Fruit fly (Drosophila melanogaster) whole organism, embryonic: ENCODE data around the gene nanos.

Experiments used
- Adf1 ChIP-seq: fragments of 200-800 bp; sonication (Bioruptor generic); IDR thresholded peaks from 2 replicates; pipeline ENCODE4 v1.3.6; 2022; ENCODE audit warnings: missing biosample characterization, missing genetic modification characterization
- Atf6 ChIP-seq: fragments of 200-800 bp; sonication (Bioruptor generic); IDR thresholded peaks from 2 replicates; pipeline ENCODE4 v1.3.6; 2022; ENCODE audit warnings: missing biosample characterization, missing genetic modification characterization
- BEAF-32 ChIP-seq: fragments of 200-800 bp; sonication (Bioruptor generic); optimal IDR thresholded peaks from 3 replicates; lab custom pipeline; 2017; ENCODE audit warnings: missing biosample characterization, missing genetic modification characterization, mild to moderate bottlenecking, moderate library complexity, missing genetic modification reagents
- CG10543 ChIP-seq: fragments of 200-800 bp; sonication (Bioruptor generic); optimal IDR thresholded peaks from 3 replicates; lab custom pipeline; 2017; ENCODE audit warnings: missing biosample characterization, mild to moderate bottlenecking, missing genetic modification characterization, moderate library complexity
- CG13123 ChIP-seq: fragments of 200-800 bp; sonication (Bioruptor generic); optimal IDR thresholded peaks from 2 replicates; lab custom pipeline; 2016; ENCODE audit warnings: missing biosample characterization, missing genetic modification characterization
- CG15073 ChIP-seq: fragments of 200-800 bp; sonication (Bioruptor generic); optimal IDR thresholded peaks from 2 replicates; lab custom pipeline; 2016; ENCODE audit warnings: missing biosample characterization, missing genetic modification characterization
- CG1647 ChIP-seq: fragments of 200-800 bp; sonication (Bioruptor generic); optimal IDR thresholded peaks from 3 replicates; lab custom pipeline; 2016; ENCODE audit warnings: missing biosample characterization, missing genetic modification characterization
- CG17328 ChIP-seq: fragments of 200-800 bp; sonication (Bioruptor generic); IDR thresholded peaks from 2 replicates; pipeline ENCODE4 v1.3.6; 2022; ENCODE audit warnings: missing biosample characterization, missing genetic modification characterization
- CG1792 ChIP-seq: fragments of 200-800 bp; sonication (Bioruptor generic); optimal IDR thresholded peaks from 2 replicates; lab custom pipeline; 2016; ENCODE audit warnings: missing biosample characterization, missing genetic modification characterization
- CG18262 ChIP-seq: fragments of 200-800 bp; optimal IDR thresholded peaks from 3 replicates; lab custom pipeline; 2019; ENCODE audit warnings: missing biosample characterization, mild to moderate bottlenecking, missing genetic modification characterization, moderate library complexity
- CG18764 ChIP-seq: fragments of 200-800 bp; sonication (Bioruptor generic); optimal IDR thresholded peaks from 3 replicates; lab custom pipeline; 2016; ENCODE audit warnings: missing biosample characterization, missing genetic modification characterization
- CG30020 ChIP-seq: fragments of 200-800 bp; optimal IDR thresholded peaks from 2 replicates; lab custom pipeline; 2019; ENCODE audit warnings: missing biosample characterization, mild to moderate bottlenecking, missing genetic modification characterization, moderate library complexity
- CG3407 ChIP-seq: fragments of 200-800 bp; sonication (Bioruptor generic); optimal IDR thresholded peaks from 2 replicates; lab custom pipeline; 2018; ENCODE audit warnings: missing biosample characterization, mild to moderate bottlenecking, missing genetic modification characterization
- CG34422 ChIP-seq: fragments of 200-800 bp; sonication (Bioruptor generic); IDR thresholded peaks from 3 replicates; pipeline ENCODE4 v1.3.6; 2022; ENCODE audit warnings: missing biosample characterization, missing genetic modification characterization
- CG3838 ChIP-seq: fragments of 200-800 bp; sonication (Bioruptor generic); optimal IDR thresholded peaks from 3 replicates; lab custom pipeline; 2016; ENCODE audit warnings: missing biosample characterization, missing genetic modification characterization
- CG3847 ChIP-seq: fragments of 200-800 bp; sonication (Bioruptor generic); IDR thresholded peaks from 2 replicates; pipeline ENCODE4 v1.3.6; 2022; ENCODE audit warnings: missing biosample characterization, missing genetic modification characterization
- CG4707 ChIP-seq: fragments of 200-800 bp; sonication (Bioruptor generic); optimal IDR thresholded peaks from 2 replicates; lab custom pipeline; 2018; ENCODE audit warnings: missing biosample characterization, mild to moderate bottlenecking, missing genetic modification characterization, moderate library complexity
- CG7987 ChIP-seq: fragments of 200-800 bp; sonication (Bioruptor generic); optimal IDR thresholded peaks from 2 replicates; lab custom pipeline; 2018; ENCODE audit warnings: missing biosample characterization, mild to moderate bottlenecking, missing genetic modification characterization, moderate library complexity
- CG9817 ChIP-seq: fragments of 200-800 bp; sonication (Bioruptor generic); optimal IDR thresholded peaks from 2 replicates; lab custom pipeline; 2018; ENCODE audit warnings: missing biosample characterization, mild to moderate bottlenecking, missing genetic modification characterization, moderate library complexity
- CG9932 ChIP-seq: fragments of 200-800 bp; sonication (Bioruptor generic); IDR thresholded peaks from 2 replicates; pipeline ENCODE4 v1.3.6; 2022; ENCODE audit warnings: missing biosample characterization, missing genetic modification characterization
- CrebB ChIP-seq: fragments of 200-800 bp; sonication (Bioruptor generic); optimal IDR thresholded peaks from 3 replicates; lab custom pipeline; 2018; ENCODE audit warnings: missing biosample characterization, mild to moderate bottlenecking, missing genetic modification characterization
- Deaf1 ChIP-seq: fragments of 200-800 bp; optimal IDR thresholded peaks from 3 replicates; lab custom pipeline; 2019; ENCODE audit warnings: missing biosample characterization, mild to moderate bottlenecking, missing genetic modification characterization, moderate library complexity
- E2f2 ChIP-seq: fragments of 200-800 bp; sonication (Bioruptor generic); IDR thresholded peaks from 2 replicates; pipeline ENCODE4 v1.3.6; 2022; ENCODE audit warnings: missing biosample characterization, missing genetic modification characterization
- NfI ChIP-seq: fragments of 200-800 bp; sonication (Bioruptor generic); optimal IDR thresholded peaks from 3 replicates; lab custom pipeline; 2018; ENCODE audit warnings: missing biosample characterization, mild to moderate bottlenecking, missing genetic modification characterization, moderate library complexity
- ara ChIP-seq: fragments of 200-800 bp; sonication (Bioruptor generic); IDR thresholded peaks from 2 replicates; pipeline ENCODE4 v1.3.6; 2022; ENCODE audit warnings: missing biosample characterization, missing genetic modification characterization
- corto ChIP-seq: fragments of 200-800 bp; sonication (Bioruptor generic); optimal IDR thresholded peaks from 2 replicates; lab custom pipeline; 2016; ENCODE audit warnings: missing biosample characterization, mild to moderate bottlenecking, missing genetic modification characterization, moderate library complexity
- crol ChIP-seq: fragments of 200-800 bp; sonication (Bioruptor generic); IDR thresholded peaks from 2 replicates; pipeline ENCODE4 v1.3.6; 2022; ENCODE audit warnings: missing biosample characterization, missing genetic modification characterization
- exex ChIP-seq: fragments of 200-800 bp; sonication (Bioruptor generic); optimal IDR thresholded peaks from 4 replicates; lab custom pipeline; 2018; ENCODE audit warnings: missing biosample characterization, mild to moderate bottlenecking, missing genetic modification characterization, moderate library complexity
- grau ChIP-seq: fragments of 200-800 bp; optimal IDR thresholded peaks from 3 replicates; lab custom pipeline; 2019; ENCODE audit warnings: missing biosample characterization, mild to moderate bottlenecking, missing genetic modification characterization, moderate library complexity
- gsb ChIP-seq: fragments of 200-800 bp; sonication (Bioruptor generic); IDR thresholded peaks from 2 replicates; pipeline ENCODE4 v1.3.6; 2022; ENCODE audit warnings: missing biosample characterization, missing genetic modification characterization
- hbn ChIP-seq: fragments of 200-800 bp; sonication (Bioruptor generic); IDR thresholded peaks from 2 replicates; pipeline ENCODE4 v1.3.6; 2022; ENCODE audit warnings: missing biosample characterization, missing genetic modification characterization; ENCODE audit not compliant: partially characterized antibody
- klu ChIP-seq: fragments of 200-800 bp; sonication (Bioruptor generic); IDR thresholded peaks from 2 replicates; pipeline ENCODE4 v1.3.6; 2022; ENCODE audit warnings: missing biosample characterization, missing genetic modification characterization
- lov ChIP-seq, 2 experiments: fragments of 200-800 bp in 1 of 2; fragments of >200 bp in 1 of 2; sonication (Bioruptor generic) in 1 of 2; IDR thresholded peaks in 1 of 2; optimal IDR thresholded peaks in 1 of 2; 2 replicates in 1 of 2; 3 replicates in 1 of 2; pipeline versions ENCODE4 v1.3.6 to Lab custom; 2017 to 2022; ENCODE audit warnings: missing biosample characterization in 1 of 2, missing genetic modification characterization in 1 of 2
- mam ChIP-seq: fragments of 200-800 bp; sonication (Bioruptor generic); optimal IDR thresholded peaks from 3 replicates; lab custom pipeline; 2016; ENCODE audit warnings: missing biosample characterization, missing genetic modification characterization
- nom ChIP-seq: fragments of 200-800 bp; sonication (Bioruptor generic); optimal IDR thresholded peaks from 2 replicates; lab custom pipeline; 2017; ENCODE audit warnings: missing biosample characterization, missing genetic modification characterization, mild to moderate bottlenecking, moderate library complexity, missing genetic modification reagents
- oc ChIP-seq: fragments of 200-800 bp; sonication (Bioruptor generic); optimal IDR thresholded peaks from 2 replicates; lab custom pipeline; 2018; ENCODE audit warnings: missing biosample characterization, mild to moderate bottlenecking, missing genetic modification characterization, moderate library complexity
- onecut ChIP-seq: fragments of 200-800 bp; sonication (Bioruptor generic); IDR thresholded peaks from 2 replicates; pipeline ENCODE4 v1.3.6; 2022; ENCODE audit warnings: missing biosample characterization, missing genetic modification characterization
- sima ChIP-seq: fragments of 200-800 bp; sonication (Bioruptor generic); optimal IDR thresholded peaks from 2 replicates; lab custom pipeline; 2016; ENCODE audit warnings: missing biosample characterization, missing genetic modification characterization
- slbo ChIP-seq: fragments of 200-800 bp; sonication (Bioruptor generic); IDR thresholded peaks from 2 replicates; pipeline ENCODE4 v1.3.6; 2022; ENCODE audit warnings: missing biosample characterization, missing genetic modification characterization
- sna ChIP-seq: fragments of 200-800 bp; sonication (Bioruptor generic); IDR thresholded peaks from 2 replicates; pipeline ENCODE4 v1.3.6; 2022; ENCODE audit warnings: missing biosample characterization, missing genetic modification characterization; ENCODE audit not compliant: partially characterized antibody
- sqz ChIP-seq: fragments of 200-800 bp; sonication (Bioruptor generic); optimal IDR thresholded peaks from 3 replicates; lab custom pipeline; 2018; ENCODE audit warnings: missing biosample characterization, mild to moderate bottlenecking, missing genetic modification characterization
- stc ChIP-seq: fragments of 200-800 bp; sonication (Bioruptor generic); IDR thresholded peaks from 2 replicates; pipeline ENCODE4 v1.3.6; 2022; ENCODE audit warnings: missing biosample characterization, missing genetic modification characterization
- toy ChIP-seq: fragments of 200-800 bp; sonication (Bioruptor generic); IDR thresholded peaks from 2 replicates; pipeline ENCODE4 v1.3.6; 2022; ENCODE audit warnings: missing biosample characterization, missing genetic modification characterization
- vfl ChIP-seq: fragments of 200-800 bp; sonication (Bioruptor generic); optimal IDR thresholded peaks from 2 replicates; lab custom pipeline; 2016; ENCODE audit warnings: missing biosample characterization, missing genetic modification characterization
- vvl ChIP-seq: fragments of 200-800 bp; sonication (Bioruptor generic); IDR thresholded peaks from 2 replicates; pipeline ENCODE4 v1.3.6; 2022; ENCODE audit warnings: missing biosample characterization, missing genetic modification characterization
- yki ChIP-seq: fragments of >200 bp; optimal IDR thresholded peaks from 3 replicates; lab custom pipeline; 2018
- z ChIP-seq: fragments of 200-800 bp; sonication (Bioruptor generic); IDR thresholded peaks from 3 replicates; pipeline ENCODE4 v1.3.6; 2022; ENCODE audit warnings: missing biosample characterization, missing genetic modification characterization
- zfh1 ChIP-seq: fragments of 200-800 bp; sonication (Bioruptor generic); IDR thresholded peaks from 3 replicates; pipeline ENCODE4 v1.3.6; 2022; ENCODE audit warnings: missing biosample characterization, missing genetic modification characterization

The nanos gene

dm6 chr3R:19163972-19164819, 7.2 kb downstream of the nanos start, which contains the start of gene sqz (continued):
- TF ChIP-seq onecut (GFP tag; lab: Robert Waterston, UW) (0 out of 2 replicates have a peak, but pooled peaks have one; percentile 20), CG9932 (GFP tag; lab: Robert Waterston, UW) (no peak), CG17328 (GFP tag; lab: Robert Waterston, UW) (0 out of 2 replicates have a peak, but pooled peaks have one; percentile 31), nom (GFP tag; lab: Kevin White, UChicago) (peak; percentile 94), CG13123 (no peak), CG4707 (GFP tag; lab: Kevin White, UChicago) (peak; percentile 15), lov (optimal IDR thresholded peaks at IDR 0.05; lab: Kevin White, UChicago) (no peak), lov (GFP tag; IDR thresholded peaks at IDR 0.05; lab: Robert Waterston, UW) (0 out of 3 replicates have a peak, but pooled peaks have one; percentile 34), hbn (peak; percentile 45; the same call in 1 of the 2 replicates), vvl (peak; percentile 45), NfI (GFP tag; lab: Kevin White, UChicago) (no peak), CG3847 (GFP tag; lab: Robert Waterston, UW) (no peak), CG1792 (GFP tag; lab: Kevin White, UChicago) (no peak), CG34422 (GFP tag; lab: Robert Waterston, UW) (peak; percentile 62; the same call in 1 of the 3 replicates), oc (tag; lab: Kevin White, UChicago) (peak; percentile 11), z (GFP tag; lab: Robert Waterston, UW) (peak; percentile 60; the same call in 1 of the 3 replicates), CG18764 (no peak), mam (GFP tag; lab: Kevin White, UChicago) (no peak), stc (peak; percentile 30; the same call in 1 of the 2 replicates), CG3838 (GFP tag; lab: Kevin White, UChicago) (peak; percentile 49), CrebB (tag; lab: Kevin White, UChicago) (peak; percentile 28), toy (GFP tag; lab: Robert Waterston, UW) (no peak), corto (GFP tag; lab: Kevin White, UChicago) (peak; percentile 79), CG7987 (GFP tag; lab: Kevin White, UChicago) (peak; percentile 41), gsb (GFP tag; lab: Robert Waterston, UW) (no peak), Deaf1 (tag; lab: Kevin White, UChicago) (peak; percentile 87), yki (peak; percentile 80), sima (no peak), E2f2 (GFP tag; lab: Robert Waterston, UW) (peak; percentile 36; the same call in 1 of the 2 replicates), ara (GFP tag; lab: Robert Waterston, UW) (0 out of 2 replicates have a peak, but pooled peaks have one; percentile 37), zfh1 (GFP tag; lab: Robert Waterston, UW) (0 out of 3 replicates have a peak, but pooled peaks have one; percentile 10), CG10543 (GFP tag; lab: Kevin White, UChicago) (peak; percentile 47), Atf6 (peak; percentile 65), sna (peak; percentile 49; the same call in 1 of the 2 replicates), CG9817 (no peak), CG15073 (GFP tag; lab: Kevin White, UChicago) (no peak), CG18262 (tag; lab: Kevin White, UChicago) (peak; percentile 0), CG1647 (no peak), CG3407 (GFP tag; lab: Kevin White, UChicago) (no peak), Adf1 (GFP tag; lab: Robert Waterston, UW) (peak; percentile 47; the same call in 1 of the 2 replicates), slbo (GFP tag; lab: Robert Waterston, UW) (0 out of 2 replicates have a peak, but pooled peaks have one; percentile 24), crol (GFP tag; lab: Robert Waterston, UW) (peak; percentile 51; the same call in 1 of the 2 replicates), BEAF-32 (peak; percentile 23), vfl (no peak), klu (GFP tag; lab: Robert Waterston, UW) (no peak; the same call in 1 of the 2 replicates), grau (peak; percentile 13), CG30020 (tag; lab: Kevin White, UChicago) (no peak), exex (no peak), sqz (GFP tag; lab: Kevin White, UChicago) (peak; percentile 100)
